Worm (Caenorhabditis elegans) whole organism, dauer: Measurements from ENCODE around the gene D2024.1.

Experiments used
- unc-62 ChIP-seq: sonication (generic microtip); optimal IDR thresholded peaks from 2 replicates; lab custom pipeline; 2017; ENCODE audit warnings: missing biosample characterization, missing genetic modification reagents, missing genetic modification characterization

Gene D2024.1

ce11 chrIV:7285839-7286238, 38.5 kb downstream of the D2024.1 start, which contains the start of gene C06E4.8:
C06E4.8 (minus strand) TSS chrIV:7285875.
- no peak for TF ChIP-seq unc-62

ce11 chrIV:7287474-7287873, 40.1 kb downstream of the D2024.1 start, which contains the start of gene F42C5.3:
F42C5.3 (minus strand) TSS chrIV:7287574.
- TF ChIP-seq unc-62 = no peak

ce11 chrIV:7291066-7291465, 43.7 kb downstream of the D2024.1 start:
- TF ChIP-seq unc-62 = no peak

ce11 chrIV:7291957-7292356, 44.6 kb downstream of the D2024.1 start, which contains the start of gene F42C5.4:
F42C5.4 (minus strand) TSS chrIV:7292127.
- TF ChIP-seq unc-62 = no peak

ce11 chrIV:7294121-7294520, 46.8 kb downstream of the D2024.1 start, which contains the start of gene F42C5.5:
F42C5.5 (minus strand) TSS chrIV:7294221.
- TF ChIP-seq unc-62 = no peak
